Fruit fly (Drosophila melanogaster) whole organism, adult: ENCODE data around the gene beta-Spec.

Experiments used
- CG11617 ChIP-seq: fragments of 200-800 bp; sonication (Bioruptor generic); optimal IDR thresholded peaks from 2 replicates; lab custom pipeline; 2017; ENCODE audit warnings: mild to moderate bottlenecking, missing biosample characterization, missing genetic modification reagents, missing genetic modification characterization
- CG14711 ChIP-seq: fragments of 200-800 bp; sonication (Bioruptor generic); optimal IDR thresholded peaks from 2 replicates; lab custom pipeline; 2018; ENCODE audit warnings: missing biosample characterization, mild to moderate bottlenecking, missing genetic modification characterization, moderate library complexity
- CG1620 ChIP-seq: fragments of 200-800 bp; sonication (Bioruptor generic); optimal IDR thresholded peaks from 2 replicates; lab custom pipeline; 2016; ENCODE audit warnings: missing biosample characterization, missing genetic modification characterization
- CG7045 ChIP-seq: fragments of 200-800 bp; sonication (Bioruptor generic); optimal IDR thresholded peaks from 2 replicates; lab custom pipeline; 2017; ENCODE audit warnings: missing biosample characterization, mild to moderate bottlenecking, missing genetic modification characterization
- CG7101 ChIP-seq: fragments of 200-800 bp; sonication (Bioruptor generic); optimal IDR thresholded peaks from 2 replicates; lab custom pipeline; 2018; ENCODE audit warnings: missing biosample characterization, mild to moderate bottlenecking, missing genetic modification characterization, moderate library complexity
- Crg-1 ChIP-seq: fragments of 200-800 bp; sonication (Bioruptor generic); optimal IDR thresholded peaks from 2 replicates; lab custom pipeline; 2016; ENCODE audit warnings: missing biosample characterization, missing genetic modification characterization
- Mnt ChIP-seq: fragments of 200-800 bp; sonication (Bioruptor generic); optimal IDR thresholded peaks from 2 replicates; lab custom pipeline; 2016; ENCODE audit warnings: missing biosample characterization, mild to moderate bottlenecking, missing genetic modification characterization
- cnc ChIP-seq, 2 experiments: fragments of >200 bp; optimal IDR thresholded peaks; 2 replicates each; lab custom pipeline; 2017
- kay ChIP-seq: fragments of 200-800 bp; sonication (Bioruptor generic); peaks from one replicate; lab custom pipeline; 2016; ENCODE audit warnings: missing biosample characterization, missing genetic modification characterization, borderline replicate concordance
- pad ChIP-seq: fragments of 200-800 bp; sonication (Bioruptor generic); optimal IDR thresholded peaks from 3 replicates; lab custom pipeline; 2017; ENCODE audit warnings: missing biosample characterization, missing genetic modification characterization, mild to moderate bottlenecking, moderate library complexity, missing genetic modification reagents
- toe ChIP-seq: fragments of 200-800 bp; sonication (Bioruptor generic); optimal IDR thresholded peaks from 2 replicates; lab custom pipeline; 2016; ENCODE audit warnings: missing biosample characterization, missing genetic modification characterization

dm6 chrX:17657716-17658115 lies 544 bp downstream of the beta-Spec start:
- TF ChIP-seq pad, result no peak
- TF ChIP-seq kay, result no peak
- TF ChIP-seq toe, result no peak
- TF ChIP-seq CG7045 (GFP tag; lab: Kevin White, UChicago), result no peak
- no peak for TF ChIP-seq CG14711
- no peak for TF ChIP-seq CG1620 (GFP tag; lab: Kevin White, UChicago)
- no peak for TF ChIP-seq Mnt (GFP tag; lab: Kevin White, UChicago)
- TF ChIP-seq cnc (optimal IDR thresholded peaks at IDR 0.05; lab: Kevin White, UChicago), result no peak
- no peak for TF ChIP-seq CG11617 (GFP tag; lab: Kevin White, UChicago)
- no peak for TF ChIP-seq Crg-1 (GFP tag; lab: Kevin White, UChicago)
- TF ChIP-seq CG7101 (tag; lab: Kevin White, UChicago), result no peak
